Worm (Caenorhabditis elegans) whole organism, young adult: ENCODE data around the gene Y17G7B.17.

Source experiments
- B0336.3 ChIP-seq: fragments of 200-800 bp; sonication (Bioruptor generic); IDR thresholded peaks from 2 replicates; pipeline ENCODE4 v1.3.6; 2022; ENCODE audit warnings: missing genetic modification characterization, missing compliant biosample characterization
- F22D6.2 ChIP-seq: sonication (generic microtip); optimal IDR thresholded peaks from 2 replicates; lab custom pipeline; 2016; ENCODE audit warnings: mild to moderate bottlenecking, missing genetic modification characterization, missing compliant biosample characterization
- F33H1.4 ChIP-seq: fragments of 200-800 bp; sonication (Bioruptor generic); IDR thresholded peaks from 2 replicates; pipeline ENCODE4 v1.3.6; 2022; ENCODE audit warnings: missing genetic modification reagents, missing genetic modification characterization, missing compliant biosample characterization
- F52B5.7 ChIP-seq: sonication (generic microtip); optimal IDR thresholded peaks from 2 replicates; lab custom pipeline; 2016; ENCODE audit warnings: mild to moderate bottlenecking, missing genetic modification characterization, missing compliant biosample characterization
- F57C9.4 ChIP-seq: sonication (generic microtip); optimal IDR thresholded peaks from 2 replicates; lab custom pipeline; 2017; ENCODE audit warnings: mild to moderate bottlenecking, missing genetic modification characterization, missing compliant biosample characterization
- K11D2.4 ChIP-seq: fragments of 200-800 bp; sonication (Bioruptor generic); IDR thresholded peaks from 2 replicates; pipeline ENCODE4 v1.3.6; 2022; ENCODE audit warnings: missing genetic modification reagents, missing genetic modification characterization, missing compliant biosample characterization
- K12H6.12 ChIP-seq: fragments of 200-800 bp; sonication (Bioruptor generic); optimal IDR thresholded peaks from 2 replicates; lab custom pipeline; 2018; ENCODE audit warnings: mild to moderate bottlenecking, missing genetic modification characterization, missing compliant biosample characterization
- Y53F4B.3 ChIP-seq: fragments of 200-800 bp; sonication (Bioruptor generic); IDR thresholded peaks from 2 replicates; pipeline ENCODE4 v1.3.6; 2022; ENCODE audit warnings: missing genetic modification reagents, missing genetic modification characterization, missing compliant biosample characterization
- Y53G8AR.9 ChIP-seq: fragments of 200-800 bp; sonication (Bioruptor generic); conservative IDR thresholded peaks from 2 replicates; pipeline ENCODE4 v1.3.6; 2022; ENCODE audit warnings: missing genetic modification reagents, missing genetic modification characterization, missing compliant biosample characterization
- ZK185.1 ChIP-seq: sonication (generic microtip); optimal IDR thresholded peaks from 2 replicates; lab custom pipeline; 2016; ENCODE audit warnings: mild to moderate bottlenecking, missing genetic modification characterization, missing compliant biosample characterization; ENCODE audit not compliant: poor library complexity, severe bottlenecking
- akir-1 ChIP-seq: fragments of 200-800 bp; sonication (Bioruptor generic); optimal IDR thresholded peaks from 2 replicates; lab custom pipeline; 2018; ENCODE audit warnings: mild to moderate bottlenecking, missing genetic modification characterization, moderate library complexity, missing compliant biosample characterization
- ama-1 ChIP-seq, 3 experiments: fragments of 150-350 bp in 1 of 3; sonication (generic microtip) in 2 of 3; optimal IDR thresholded peaks; 2 replicates each; lab custom pipeline; 2014 to 2018; ENCODE audit warnings: missing biosample characterization in 2 of 3, missing genetic modification characterization in 2 of 3, missing genetic modification reagents in 2 of 3
- atf-7 ChIP-seq: sonication (generic microtip); optimal IDR thresholded peaks from 2 replicates; lab custom pipeline; 2017; ENCODE audit warnings: mild to moderate bottlenecking, missing genetic modification characterization, missing compliant biosample characterization
- attf-6 ChIP-seq: fragments of 200-800 bp; sonication (Bioruptor generic); IDR thresholded peaks from 2 replicates; pipeline ENCODE4 v1.3.6; 2022; ENCODE audit warnings: missing genetic modification reagents, missing genetic modification characterization, missing compliant biosample characterization
- cebp-1 ChIP-seq, 2 experiments: fragments of 200-800 bp in 1 of 2; sonication (Bioruptor generic) in 1 of 2; sonication (generic microtip) in 1 of 2; IDR thresholded peaks in 1 of 2; optimal IDR thresholded peaks in 1 of 2; 2 replicates each; pipeline versions ENCODE4 v1.3.6 to Lab custom; 2017 to 2022; ENCODE audit warnings: missing compliant biosample characterization in 2 of 2, missing genetic modification characterization in 2 of 2, mild to moderate bottlenecking in 1 of 2, missing genetic modification reagents in 1 of 2, moderate library complexity in 1 of 2
- ceh-27 ChIP-seq: fragments of 200-800 bp; sonication (Bioruptor generic); optimal IDR thresholded peaks from 2 replicates; lab custom pipeline; 2018; ENCODE audit warnings: mild to moderate bottlenecking, missing genetic modification characterization, moderate library complexity, missing compliant biosample characterization
- ceh-58 ChIP-seq: fragments of 200-800 bp; sonication (Bioruptor generic); IDR thresholded peaks from 2 replicates; pipeline ENCODE4 v1.3.6; 2022; ENCODE audit warnings: missing genetic modification characterization, missing compliant biosample characterization
- ceh-79 ChIP-seq: sonication (generic microtip); optimal IDR thresholded peaks from 2 replicates; lab custom pipeline; 2017; ENCODE audit warnings: mild to moderate bottlenecking, missing genetic modification characterization, missing compliant biosample characterization
- chd-7 ChIP-seq: sonication (generic microtip); optimal IDR thresholded peaks from 2 replicates; lab custom pipeline; 2016; ENCODE audit warnings: mild to moderate bottlenecking, missing genetic modification characterization, moderate library complexity, missing compliant biosample characterization
- dox-1 ChIP-seq: fragments of 200-800 bp; sonication (Bioruptor generic); IDR thresholded peaks from 2 replicates; pipeline ENCODE4 v1.3.6; 2022; ENCODE audit warnings: missing genetic modification reagents, missing genetic modification characterization, missing compliant biosample characterization
- dpl-1 ChIP-seq: fragments of 150-350 bp; optimal IDR thresholded peaks from 2 replicates; lab custom pipeline; 2014; ENCODE audit warnings: missing biosample characterization, missing genetic modification reagents, missing genetic modification characterization
- efl-1 ChIP-seq: fragments of 150-350 bp; optimal IDR thresholded peaks from 2 replicates; lab custom pipeline; 2014; ENCODE audit warnings: missing biosample characterization, missing genetic modification reagents, missing genetic modification characterization
- egrh-3 ChIP-seq: fragments of 200-800 bp; sonication (Bioruptor generic); IDR thresholded peaks from 2 replicates; pipeline ENCODE4 v1.3.6; 2022; ENCODE audit warnings: missing genetic modification reagents, missing genetic modification characterization, missing compliant biosample characterization
- ekl-4 ChIP-seq: fragments of 200-800 bp; sonication (Bioruptor generic); IDR thresholded peaks from 2 replicates; pipeline ENCODE4 v1.3.6; 2022; ENCODE audit warnings: missing genetic modification reagents, missing genetic modification characterization, missing compliant biosample characterization
- ets-4 ChIP-seq: fragments of 200-800 bp; sonication (Bioruptor generic); optimal IDR thresholded peaks from 2 replicates; lab custom pipeline; 2018; ENCODE audit warnings: mild to moderate bottlenecking, missing genetic modification characterization, missing compliant biosample characterization
- fkh-3 ChIP-seq: sonication (generic microtip); optimal IDR thresholded peaks from 2 replicates; lab custom pipeline; 2016; ENCODE audit warnings: mild to moderate bottlenecking, missing genetic modification characterization, missing compliant biosample characterization
- him-1 ChIP-seq: sonication (generic microtip); optimal IDR thresholded peaks from 2 replicates; lab custom pipeline; 2016; ENCODE audit warnings: missing genotype, missing genetic modification reagents, missing genetic modification characterization, missing compliant biosample characterization
- let-526 ChIP-seq: fragments of 200-800 bp; sonication (Bioruptor generic); IDR thresholded peaks from 2 replicates; pipeline ENCODE4 v1.3.6; 2022; ENCODE audit warnings: missing genetic modification reagents, missing genetic modification characterization, missing compliant biosample characterization
- let-607 ChIP-seq, 2 experiments: fragments of 200-800 bp in 1 of 2; sonication (Bioruptor generic) in 1 of 2; sonication (generic microtip) in 1 of 2; optimal IDR thresholded peaks; 2 replicates each; lab custom pipeline; 2016 to 2018; ENCODE audit warnings: mild to moderate bottlenecking in 2 of 2, missing compliant biosample characterization in 2 of 2, missing genetic modification characterization in 2 of 2, moderate library complexity in 2 of 2, missing genotype in 1 of 2
- lir-1 ChIP-seq: fragments of 200-800 bp; sonication (Bioruptor generic); conservative IDR thresholded peaks from 2 replicates; pipeline ENCODE4 v1.3.6; 2022; ENCODE audit warnings: missing genetic modification reagents, missing genetic modification characterization, missing compliant biosample characterization
- madf-6 ChIP-seq: fragments of 200-800 bp; sonication (Bioruptor generic); IDR thresholded peaks from 2 replicates; pipeline ENCODE4 v1.3.6; 2022; ENCODE audit warnings: missing genetic modification reagents, missing genetic modification characterization, missing compliant biosample characterization
- madf-8 ChIP-seq: fragments of 200-800 bp; sonication (Bioruptor generic); conservative IDR thresholded peaks from 2 replicates; pipeline ENCODE4 v1.3.6; 2022; ENCODE audit warnings: missing genetic modification reagents, missing genetic modification characterization, missing compliant biosample characterization
- mel-28 ChIP-seq: sonication (generic microtip); optimal IDR thresholded peaks from 2 replicates; lab custom pipeline; 2016; ENCODE audit warnings: borderline replicate concordance, mild to moderate bottlenecking, missing genetic modification characterization, missing compliant biosample characterization
- mes-4 ChIP-seq: sonication (generic microtip); optimal IDR thresholded peaks from 2 replicates; lab custom pipeline; 2016; ENCODE audit warnings: missing genotype, missing genetic modification characterization, missing compliant biosample characterization
- nfyb-1 ChIP-seq: fragments of 200-800 bp; sonication (Bioruptor generic); IDR thresholded peaks from 2 replicates; pipeline ENCODE4 v1.3.6; 2022; ENCODE audit warnings: missing genetic modification reagents, missing genetic modification characterization, missing compliant biosample characterization
- nhr-27 ChIP-seq: fragments of 200-800 bp; sonication (Bioruptor generic); optimal IDR thresholded peaks from 2 replicates; lab custom pipeline; 2018; ENCODE audit warnings: mild to moderate bottlenecking, missing genetic modification characterization, moderate library complexity, missing compliant biosample characterization
- rcor-1 ChIP-seq: fragments of 200-800 bp; sonication (Bioruptor generic); IDR thresholded peaks from 2 replicates; pipeline ENCODE4 v1.3.6; 2022; ENCODE audit warnings: missing genetic modification reagents, missing genetic modification characterization, missing compliant biosample characterization
- rec-8 ChIP-seq, 2 experiments: sonication (generic microtip); optimal IDR thresholded peaks; 2 replicates each; lab custom pipeline; 2016; ENCODE audit warnings: mild to moderate bottlenecking in 2 of 2, missing genetic modification characterization in 2 of 2, missing genetic modification reagents in 2 of 2, missing genotype in 2 of 2, missing biosample characterization in 1 of 2, missing compliant biosample characterization in 1 of 2, moderate library complexity in 1 of 2
- repo-1 ChIP-seq: sonication (generic microtip); optimal IDR thresholded peaks from 2 replicates; lab custom pipeline; 2017; ENCODE audit warnings: mild to moderate bottlenecking, missing genetic modification characterization, missing compliant biosample characterization
- rpc-1 ChIP-seq, 2 experiments: fragments of 150-350 bp in 1 of 2; sonication (generic microtip) in 1 of 2; optimal IDR thresholded peaks; 2 replicates each; lab custom pipeline; 2014 to 2018; ENCODE audit warnings: missing biosample characterization in 1 of 2, missing genetic modification characterization in 1 of 2, missing genetic modification reagents in 1 of 2, missing genotype in 1 of 2
- snpc-1.3 ChIP-seq: sonication (generic microtip); optimal IDR thresholded peaks from 2 replicates; lab custom pipeline; 2017; ENCODE audit warnings: missing genetic modification characterization, mild to moderate bottlenecking, missing compliant biosample characterization, antibody characterized with exemption, moderate library complexity, missing genotype, missing genetic modification reagents; ENCODE audit not compliant: insufficient read depth
- zim-3 ChIP-seq: sonication (generic microtip); optimal IDR thresholded peaks from 2 replicates; lab custom pipeline; 2017; ENCODE audit warnings: mild to moderate bottlenecking, missing genetic modification characterization, moderate library complexity, missing compliant biosample characterization
- ztf-18 ChIP-seq: sonication (generic microtip); optimal IDR thresholded peaks from 2 replicates; lab custom pipeline; 2016; ENCODE audit warnings: missing genotype, mild to moderate bottlenecking, missing genetic modification characterization, missing compliant biosample characterization
- ztf-25 ChIP-seq: fragments of 200-800 bp; sonication (Bioruptor generic); IDR thresholded peaks from 2 replicates; pipeline ENCODE4 v1.3.6; 2022; ENCODE audit warnings: missing genetic modification reagents, missing genetic modification characterization, missing compliant biosample characterization
- ztf-26 ChIP-seq: sonication (generic microtip); optimal IDR thresholded peaks from 2 replicates; lab custom pipeline; 2017; ENCODE audit warnings: missing genetic modification characterization, missing compliant biosample characterization

Y17G7B.17 gene

ce11 chrII:12059872-12060271 lies 39.9 kb downstream of the Y17G7B.17 start (continued):
- TF ChIP-seq mes-4 (tag; lab: Kevin White, UChicago) (no peak), ceh-58 (GFP tag; lab: Robert Waterston, UW) (no peak), ztf-25 (GFP tag; lab: Robert Waterston, UW) (no peak), K11D2.4 (GFP tag; lab: Robert Waterston, UW) (peak; percentile 27; the same call in 1 of the 2 replicates), repo-1 (tag; lab: Kevin White, UChicago) (peak; percentile 47), ekl-4 (GFP tag; lab: Robert Waterston, UW) (no peak), him-1 (tag; lab: Kevin White, UChicago) (peak; percentile 78), ets-4 (no peak), rpc-1 (optimal IDR thresholded peaks at IDR 0.05; lab: Kevin White, UChicago) (no peak), rpc-1 (tag; optimal IDR thresholded peaks at IDR 0.05; lab: Kevin White, UChicago) (no peak), chd-7 (tag; lab: Kevin White, UChicago) (no peak), dpl-1 (GFP tag; lab: Kevin White, UChicago) (no peak)

ce11 chrII:12058298-12058697 lies 41.5 kb downstream of the Y17G7B.17 start:
- TF ChIP-seq rec-8 (tag; optimal IDR thresholded peaks at IDR 0.05; lab: Kevin White, UChicago) (no peak), nhr-27 (no peak), cebp-1 (GFP tag; IDR thresholded peaks at IDR 0.05; lab: Robert Waterston, UW) (peak; percentile 63; the same call in 1 of the 2 replicates), cebp-1 (tag; optimal IDR thresholded peaks at IDR 0.05; lab: Kevin White, UChicago) (peak; percentile 56), ceh-58 (GFP tag; lab: Robert Waterston, UW) (no peak), fkh-3 (tag; lab: Kevin White, UChicago) (peak; percentile 8), mel-28 (peak; percentile 69), K11D2.4 (GFP tag; lab: Robert Waterston, UW) (no peak), Y53F4B.3 (no peak), dpl-1 (GFP tag; lab: Kevin White, UChicago) (no peak), B0336.3 (0 out of 2 replicates have a peak, but pooled peaks have one; percentile 21), egrh-3 (no peak), attf-6 (GFP tag; lab: Robert Waterston, UW) (no peak), ceh-79 (tag; lab: Kevin White, UChicago) (peak; percentile 25), F22D6.2 (no peak), efl-1 (no peak), F52B5.7 (tag; lab: Kevin White, UChicago) (peak; percentile 36), F33H1.4 (GFP tag; lab: Robert Waterston, UW) (no peak), madf-6 (peak; percentile 17; the same call in 1 of the 2 replicates), rcor-1 (GFP tag; lab: Robert Waterston, UW) (no peak), lir-1 (no peak), zim-3 (tag; lab: Kevin White, UChicago) (peak; percentile 41), snpc-1.3 (tag; lab: Kevin White, UChicago) (no peak), F57C9.4 (tag; lab: Kevin White, UChicago) (peak; percentile 47), ZK185.1 (tag; lab: Kevin White, UChicago) (no peak), K12H6.12 (tag; lab: Kevin White, UChicago) (no peak), akir-1 (GFP tag; lab: Kevin White, UChicago) (no peak), madf-8 (no peak), chd-7 (tag; lab: Kevin White, UChicago) (peak; percentile 54), let-526 (GFP tag; lab: Robert Waterston, UW) (no peak), ztf-26 (peak; percentile 38), atf-7 (tag; lab: Kevin White, UChicago) (no peak), nfyb-1 (GFP tag; lab: Robert Waterston, UW) (no peak), Y53G8AR.9 (GFP tag; lab: Robert Waterston, UW) (no peak), ama-1 (optimal IDR thresholded peaks at IDR 0.05; lab: Kevin White, UChicago) (peak; percentile 34), ama-1 (GFP tag; optimal IDR thresholded peaks at IDR 0.05; lab: Kevin White, UChicago) (no peak), ceh-27 (GFP tag; lab: Kevin White, UChicago) (no peak), let-607 (tag; optimal IDR thresholded peaks at IDR 0.05; lab: Kevin White, UChicago) (no peak), dox-1 (GFP tag; lab: Robert Waterston, UW) (no peak), ztf-18 (tag; lab: Kevin White, UChicago) (no peak)
